Fruit fly (Drosophila melanogaster): ENCODE measurements around the gene CG8349.
A peak's percentile ranks its signal among the peaks of the same experiment; 100 is the strongest.

dm6 chr2L:8204996-8205567 lies 10.6 kb upstream of the CG8349 start, which contains the start of gene SLC5A11:
- TF ChIP-seq CG17806 (tag; optimal IDR thresholded peaks at IDR 0.05) (peak; percentile 94), Snoo (tag; optimal IDR thresholded peaks at IDR 0.05) (peak; percentile 99)

All from whole organism, pupa.